Fruit fly (Drosophila melanogaster) whole organism, embryonic: ENCODE measurements around the gene Pax.
A peak's percentile ranks its signal among the peaks of the same experiment; 100 is the strongest.

ENCODE experiments used
- Bgb ChIP-seq: fragments of 200-800 bp; sonication (Bioruptor generic); IDR thresholded peaks from 2 replicates; pipeline ENCODE4 v1.3.6; 2022; ENCODE audit warnings: missing biosample characterization, missing genetic modification characterization; ENCODE audit not compliant: partially characterized antibody
- CG12219 ChIP-seq: fragments of 200-800 bp; sonication (Bioruptor generic); optimal IDR thresholded peaks from 3 replicates; lab custom pipeline; 2018; ENCODE audit warnings: missing biosample characterization, mild to moderate bottlenecking, missing genetic modification characterization
- CG12769 ChIP-seq: fragments of 200-800 bp; sonication (Bioruptor generic); optimal IDR thresholded peaks from 2 replicates; lab custom pipeline; 2019; ENCODE audit warnings: missing biosample characterization, mild to moderate bottlenecking, missing genetic modification characterization, moderate library complexity
- CG13894 ChIP-seq: fragments of 200-800 bp; sonication (Bioruptor generic); optimal IDR thresholded peaks from 3 replicates; lab custom pipeline; 2018; ENCODE audit warnings: missing biosample characterization, mild to moderate bottlenecking, missing genetic modification characterization, moderate library complexity
- CG14860 ChIP-seq: fragments of 200-800 bp; sonication (Bioruptor generic); IDR thresholded peaks from 3 replicates; pipeline ENCODE4 v1.3.6; 2022; ENCODE audit warnings: missing biosample characterization, missing genetic modification characterization; ENCODE audit not compliant: partially characterized antibody
- CG16779 ChIP-seq: fragments of 200-800 bp; sonication (Bioruptor generic); IDR thresholded peaks from 2 replicates; pipeline ENCODE4 v1.3.6; 2022; ENCODE audit warnings: missing biosample characterization, missing genetic modification characterization
- CG17802 ChIP-seq: fragments of 200-800 bp; sonication (Bioruptor generic); optimal IDR thresholded peaks from 2 replicates; lab custom pipeline; 2018; ENCODE audit warnings: missing biosample characterization, mild to moderate bottlenecking, missing genetic modification characterization, moderate library complexity
- CG17829 ChIP-seq: fragments of 200-800 bp; optimal IDR thresholded peaks from 2 replicates; lab custom pipeline; 2019; ENCODE audit warnings: missing biosample characterization, mild to moderate bottlenecking, missing genetic modification characterization, moderate library complexity
- CG2199 ChIP-seq: fragments of 200-800 bp; sonication (Bioruptor generic); IDR thresholded peaks from 3 replicates; pipeline ENCODE4 v1.3.6; 2022; ENCODE audit warnings: missing biosample characterization, missing genetic modification characterization
- CG3726 ChIP-seq: fragments of 200-800 bp; sonication (Bioruptor generic); IDR thresholded peaks from 3 replicates; pipeline ENCODE4, ENCODE4 v1.3.6; 2022; ENCODE audit warnings: missing biosample characterization, missing genetic modification characterization
- CG42726 ChIP-seq: fragments of 200-800 bp; sonication (Bioruptor generic); IDR thresholded peaks from 2 replicates; pipeline ENCODE4 v1.3.6; 2022; ENCODE audit warnings: missing biosample characterization, missing genetic modification characterization; ENCODE audit not compliant: partially characterized antibody
- CG5180 ChIP-seq: fragments of 200-800 bp; sonication (Bioruptor generic); optimal IDR thresholded peaks from 3 replicates; lab custom pipeline; 2017; ENCODE audit warnings: missing biosample characterization, missing genetic modification characterization, mild to moderate bottlenecking, moderate library complexity, missing genetic modification reagents
- CG6654 ChIP-seq: fragments of 200-800 bp; sonication (Bioruptor generic); optimal IDR thresholded peaks from 2 replicates; lab custom pipeline; 2017; ENCODE audit warnings: missing biosample characterization, mild to moderate bottlenecking, missing genetic modification characterization
- CG7963 ChIP-seq: fragments of 200-800 bp; sonication (Bioruptor generic); IDR thresholded peaks from 3 replicates; pipeline ENCODE4 v1.3.6; 2022; ENCODE audit warnings: missing biosample characterization, missing genetic modification characterization; ENCODE audit not compliant: partially characterized antibody
- CG8290 ChIP-seq, 3 experiments: fragments of 200-800 bp; sonication (Bioruptor generic); optimal IDR thresholded peaks; 2 replicates each; lab custom pipeline; 2016 to 2019; ENCODE audit warnings: missing biosample characterization in 3 of 3, missing genetic modification characterization in 3 of 3, mild to moderate bottlenecking in 2 of 3, moderate library complexity in 1 of 3
- CG8388 ChIP-seq: fragments of 200-800 bp; sonication (Bioruptor generic); optimal IDR thresholded peaks from 2 replicates; lab custom pipeline; 2019; ENCODE audit warnings: missing biosample characterization, mild to moderate bottlenecking, missing genetic modification characterization, moderate library complexity
- CG9817 ChIP-seq: fragments of 200-800 bp; sonication (Bioruptor generic); optimal IDR thresholded peaks from 2 replicates; lab custom pipeline; 2018; ENCODE audit warnings: missing biosample characterization, mild to moderate bottlenecking, missing genetic modification characterization, moderate library complexity
- CG9932 ChIP-seq: fragments of 200-800 bp; sonication (Bioruptor generic); IDR thresholded peaks from 2 replicates; pipeline ENCODE4 v1.3.6; 2022; ENCODE audit warnings: missing biosample characterization, missing genetic modification characterization
- CTCF ChIP-seq: fragments of 200-800 bp; sonication (Bioruptor generic); optimal IDR thresholded peaks from 2 replicates; lab custom pipeline; 2017; ENCODE audit warnings: missing biosample characterization, mild to moderate bottlenecking, missing genetic modification characterization, moderate library complexity
- Dek ChIP-seq: fragments of 200-800 bp; sonication (Bioruptor generic); optimal IDR thresholded peaks from 3 replicates; lab custom pipeline; 2019; ENCODE audit warnings: missing biosample characterization, mild to moderate bottlenecking, missing genetic modification characterization, moderate library complexity
- Dip3 ChIP-seq: fragments of 200-800 bp; sonication (Bioruptor generic); optimal IDR thresholded peaks from 3 replicates; lab custom pipeline; 2016; ENCODE audit warnings: missing biosample characterization, missing genetic modification characterization
- Dref ChIP-seq: fragments of 200-800 bp; sonication (Bioruptor generic); IDR thresholded peaks from 2 replicates; pipeline ENCODE4 v1.3.6; 2022; ENCODE audit warnings: missing biosample characterization, missing genetic modification characterization
- Elba2 ChIP-seq: fragments of 200-800 bp; sonication (Bioruptor generic); optimal IDR thresholded peaks from 3 replicates; lab custom pipeline; 2016; ENCODE audit warnings: missing biosample characterization, missing genetic modification characterization
- Ets65A ChIP-seq: fragments of 200-800 bp; sonication (Bioruptor generic); peaks from one replicate; lab custom pipeline; 2016; ENCODE audit warnings: missing biosample characterization, missing genetic modification characterization
- HmgD ChIP-seq: fragments of 200-800 bp; sonication (Bioruptor generic); optimal IDR thresholded peaks from 3 replicates; lab custom pipeline; 2016; ENCODE audit warnings: missing biosample characterization, missing genetic modification characterization
- HmgZ ChIP-seq: fragments of 200-800 bp; sonication (Bioruptor generic); optimal IDR thresholded peaks from 2 replicates; lab custom pipeline; 2018; ENCODE audit warnings: missing biosample characterization, mild to moderate bottlenecking, missing genetic modification characterization
- Hmr ChIP-seq: fragments of 200-800 bp; sonication (Bioruptor generic); optimal IDR thresholded peaks from 3 replicates; lab custom pipeline; 2017; ENCODE audit warnings: mild to moderate bottlenecking, missing biosample characterization, missing genetic modification reagents, missing genetic modification characterization
- Med ChIP-seq: fragments of 200-800 bp; sonication (Bioruptor generic); peaks from one replicate; lab custom pipeline; 2016; ENCODE audit warnings: missing biosample characterization, missing genetic modification characterization, mild to moderate bottlenecking, inconsistent platforms, moderate library complexity
- Sin3A ChIP-seq: fragments of >200 bp; optimal IDR thresholded peaks from 2 replicates; lab custom pipeline; 2018
- ac ChIP-seq: fragments of 200-800 bp; sonication (Bioruptor generic); optimal IDR thresholded peaks from 3 replicates; lab custom pipeline; 2017; ENCODE audit warnings: missing biosample characterization, mild to moderate bottlenecking, missing genetic modification characterization
- az2 ChIP-seq: fragments of 200-800 bp; sonication (Bioruptor generic); optimal IDR thresholded peaks from 3 replicates; lab custom pipeline; 2016; ENCODE audit warnings: missing biosample characterization, missing genetic modification characterization
- bab2 ChIP-seq: fragments of 200-800 bp; sonication (Bioruptor generic); optimal IDR thresholded peaks from 2 replicates; lab custom pipeline; 2016; ENCODE audit warnings: missing biosample characterization, missing genetic modification characterization
- bbx ChIP-seq: fragments of 200-800 bp; sonication (Bioruptor generic); IDR thresholded peaks from 2 replicates; pipeline ENCODE4 v1.3.6; 2022; ENCODE audit warnings: missing biosample characterization, missing genetic modification characterization; ENCODE audit not compliant: partially characterized antibody
- cad ChIP-seq: fragments of >200 bp; optimal IDR thresholded peaks from 2 replicates; lab custom pipeline; 2017; ENCODE audit warnings: missing biosample characterization, missing genetic modification characterization
- ci ChIP-seq: fragments of 200-800 bp; sonication (Bioruptor generic); IDR thresholded peaks from 3 replicates; pipeline ENCODE4 v1.3.6; 2022; ENCODE audit warnings: missing biosample characterization, missing genetic modification characterization
- dysf ChIP-seq: fragments of 200-800 bp; sonication (Bioruptor generic); IDR thresholded peaks from 3 replicates; pipeline ENCODE4 v1.3.6; 2022; ENCODE audit warnings: missing biosample characterization, missing genetic modification characterization
- exex ChIP-seq: fragments of 200-800 bp; sonication (Bioruptor generic); optimal IDR thresholded peaks from 4 replicates; lab custom pipeline; 2018; ENCODE audit warnings: missing biosample characterization, mild to moderate bottlenecking, missing genetic modification characterization, moderate library complexity
- fd64A ChIP-seq: fragments of 200-800 bp; sonication (Bioruptor generic); optimal IDR thresholded peaks from 3 replicates; lab custom pipeline; 2018; ENCODE audit warnings: missing biosample characterization, mild to moderate bottlenecking, missing genetic modification characterization
- knrl ChIP-seq: fragments of 200-800 bp; sonication (Bioruptor generic); IDR thresholded peaks from 3 replicates; pipeline ENCODE4 v1.3.6; 2022; ENCODE audit warnings: missing biosample characterization, missing genetic modification characterization; ENCODE audit not compliant: partially characterized antibody
- pita ChIP-seq: fragments of 200-800 bp; sonication (Bioruptor generic); optimal IDR thresholded peaks from 2 replicates; lab custom pipeline; 2017; ENCODE audit warnings: missing biosample characterization, mild to moderate bottlenecking, missing genetic modification characterization
- pzg ChIP-seq: fragments of 200-800 bp; sonication (Bioruptor generic); optimal IDR thresholded peaks from 3 replicates; lab custom pipeline; 2018; ENCODE audit warnings: missing biosample characterization, mild to moderate bottlenecking, missing genetic modification characterization, moderate library complexity
- rib ChIP-seq: fragments of 200-800 bp; sonication (Bioruptor generic); IDR thresholded peaks from 2 replicates; pipeline ENCODE4 v1.3.6; 2022; ENCODE audit warnings: missing biosample characterization, missing genetic modification characterization
- scrt ChIP-seq: fragments of 200-800 bp; sonication (Bioruptor generic); optimal IDR thresholded peaks from 2 replicates; lab custom pipeline; 2018; ENCODE audit warnings: missing biosample characterization, mild to moderate bottlenecking, missing genetic modification characterization, moderate library complexity
- sens ChIP-seq: fragments of 200-800 bp; sonication (Bioruptor generic); peaks from one replicate; lab custom pipeline; 2016; ENCODE audit warnings: missing biosample characterization, missing genetic modification characterization
- slou ChIP-seq: fragments of 200-800 bp; sonication (Bioruptor generic); optimal IDR thresholded peaks from 3 replicates; lab custom pipeline; 2016; ENCODE audit warnings: missing biosample characterization, missing genetic modification characterization
- sob ChIP-seq: fragments of 200-800 bp; sonication (Bioruptor generic); IDR thresholded peaks from 2 replicates; pipeline ENCODE4 v1.3.6; 2022; ENCODE audit warnings: missing biosample characterization, missing genetic modification characterization
- stwl ChIP-seq: fragments of 200-800 bp; sonication (Bioruptor generic); optimal IDR thresholded peaks from 3 replicates; lab custom pipeline; 2018; ENCODE audit warnings: missing biosample characterization, mild to moderate bottlenecking, missing genetic modification characterization, moderate library complexity
- tin ChIP-seq: fragments of 200-800 bp; sonication (Bioruptor generic); optimal IDR thresholded peaks from 3 replicates; lab custom pipeline; 2016; ENCODE audit warnings: missing biosample characterization, missing genetic modification characterization
- trem ChIP-seq: fragments of 200-800 bp; optimal IDR thresholded peaks from 3 replicates; lab custom pipeline; 2019; ENCODE audit warnings: missing biosample characterization, mild to moderate bottlenecking, missing genetic modification characterization, moderate library complexity

The Pax gene

DNA sequence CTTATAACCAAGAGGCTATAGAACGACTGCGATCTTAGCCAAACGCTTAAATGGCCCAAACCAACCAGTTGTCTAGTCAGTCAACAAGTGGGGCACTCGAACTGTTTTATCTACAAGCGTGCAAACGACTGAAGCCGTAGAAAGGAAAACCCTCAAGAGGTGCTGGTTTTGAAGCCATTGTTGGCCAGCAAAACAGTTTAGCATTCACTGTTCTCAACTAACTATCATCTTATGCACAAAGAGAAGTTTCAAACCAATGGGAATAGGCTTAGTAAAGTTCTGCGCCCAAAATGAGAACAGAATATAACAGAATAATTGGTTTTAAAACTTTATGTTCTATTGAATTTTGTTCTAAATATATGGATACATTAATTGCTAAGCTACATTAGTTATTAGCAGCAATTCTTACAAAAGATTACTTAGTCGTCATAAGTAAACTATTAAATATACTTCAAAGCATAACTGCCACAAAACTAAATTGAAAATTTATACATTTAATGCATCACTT is 32.6 kb downstream of the Pax start, which contains the start of gene CG31798:
TSS of gene CG31798 (plus strand) at position 458 of the 508 bp plus-strand sequence.
- TF ChIP-seq sob (peak; percentile 39; the same call in 1 of the 2 replicates), CG8290 (GFP tag; optimal IDR thresholded peaks at IDR 0.05; lab: Kevin White, UChicago) (no peak), CG8290 (tag; optimal IDR thresholded peaks at IDR 0.05; lab: Kevin White, UChicago) (peak in 1 of 2 experiments; percentile 61), ac (GFP tag; lab: Kevin White, UChicago) (no peak), CG9932 (GFP tag; lab: Robert Waterston, UW) (0 out of 2 replicates have a peak, but pooled peaks have one; percentile 9), CG12219 (GFP tag; lab: Kevin White, UChicago) (no peak), Sin3A (lab: Kevin White, UChicago) (no peak), Elba2 (no peak), CG8388 (GFP tag; lab: Kevin White, UChicago) (no peak), CG16779 (no peak), CG9817 (tag; lab: Kevin White, UChicago) (peak; percentile 6), Ets65A (peak; percentile 5), CG17829 (no peak), CG14860 (GFP tag; lab: Robert Waterston, UW) (no peak), Dip3 (GFP tag; lab: Kevin White, UChicago) (no peak), bbx (GFP tag; lab: Robert Waterston, UW) (0 out of 2 replicates have a peak, but pooled peaks have one; percentile 11), scrt (GFP tag; lab: Kevin White, UChicago) (peak; percentile 8), CG6654 (peak; percentile 99), tin (no peak), CG7963 (GFP tag; lab: Robert Waterston, UW) (peak; percentile 11; the same call in 1 of the 3 replicates), CG12769 (tag; lab: Kevin White, UChicago) (peak; percentile 16), az2 (no peak), dysf (GFP tag; lab: Robert Waterston, UW) (0 out of 3 replicates have a peak, but pooled peaks have one; percentile 20), trem (peak; percentile 11), ci (GFP tag; lab: Robert Waterston, UW) (peak; percentile 18; the same call in 1 of the 3 replicates), CG13894 (tag; lab: Kevin White, UChicago) (peak; percentile 34), Hmr (GFP tag; lab: Kevin White, UChicago) (peak; percentile 6), CG42726 (GFP tag; lab: Robert Waterston, UW) (peak; percentile 56), CG17802 (tag; lab: Kevin White, UChicago) (no peak), CG2199 (GFP tag; lab: Robert Waterston, UW) (peak; percentile 87; the same call in 2 of the 3 replicates), HmgZ (peak; percentile 16), CG5180 (peak; percentile 26), Dref (GFP tag; lab: Robert Waterston, UW) (0 out of 2 replicates have a peak, but pooled peaks have one; percentile 9), slou (GFP tag; lab: Kevin White, UChicago) (no peak), rib (no peak), pzg (GFP tag; lab: Kevin White, UChicago) (peak; percentile 14), Bgb (GFP tag; lab: Robert Waterston, UW) (0 out of 2 replicates have a peak, but pooled peaks have one; percentile 35), sens (GFP tag; lab: Kevin White, UChicago) (peak; percentile 35), Med (GFP tag; lab: Kevin White, UChicago) (peak; percentile 44), stwl (tag; lab: Kevin White, UChicago) (peak; percentile 64), exex (tag; lab: Kevin White, UChicago) (no peak), cad (peak; percentile 86), fd64A (GFP tag; lab: Kevin White, UChicago) (no peak), bab2 (GFP tag; lab: Kevin White, UChicago) (no peak), CTCF (GFP tag; lab: Kevin White, UChicago) (peak; percentile 75), knrl (GFP tag; lab: Robert Waterston, UW) (peak; percentile 52; the same call in 2 of the 3 replicates), CG3726 (GFP tag; lab: Robert Waterston, UW) (no peak), Dek (tag; lab: Kevin White, UChicago) (peak; percentile 7), HmgD (GFP tag; lab: Kevin White, UChicago) (peak; percentile 47), pita (GFP tag; lab: Kevin White, UChicago) (peak; percentile 84)
- TF ChIP-seq, all 482 proteins: peak for 31
